Fruit fly (Drosophila melanogaster): ENCODE results near the gene CG15892.
A peak's percentile ranks its signal among the peaks of the same experiment; 100 is the strongest.

The CG15892 gene

DNA sequence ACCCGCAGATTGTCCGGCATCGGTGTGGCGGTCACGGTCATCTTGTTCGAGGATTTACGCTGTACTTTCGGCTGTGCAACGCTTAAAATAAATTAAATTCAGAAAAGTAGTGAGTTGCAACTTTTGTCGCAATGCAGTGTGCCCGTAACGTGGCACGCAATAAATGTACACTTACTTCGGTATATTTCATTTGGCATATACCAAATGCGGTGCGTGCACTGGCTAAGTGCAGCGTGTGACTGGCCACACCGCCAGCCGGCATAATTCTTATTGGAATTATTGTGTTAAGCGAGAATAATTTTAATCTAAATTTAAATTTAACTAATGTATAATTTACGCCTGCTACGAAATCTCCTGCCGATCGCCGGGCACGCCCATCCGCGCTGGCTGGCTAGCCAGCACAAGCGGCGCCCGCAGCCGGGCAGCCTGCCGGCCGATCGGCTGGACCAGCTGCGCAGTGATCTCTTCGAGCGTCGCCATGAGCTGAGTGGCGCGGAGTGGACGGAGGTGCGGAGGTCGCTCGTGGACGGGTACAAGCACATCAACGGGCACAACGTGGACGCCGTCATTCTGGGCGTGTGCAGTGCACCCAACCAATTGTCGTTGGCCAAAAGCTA lies 3.0 kb downstream of the CG15892 start, which contains the start of the genes Rpt4 and mldr:
TSS of gene Rpt4 (minus strand) at position 163 of the 617 bp plus-strand sequence.
TSS of gene mldr (plus strand) at position 221 of the 617 bp plus-strand sequence.
- TF ChIP-seq CG7368 (GFP tag; optimal IDR thresholded peaks at IDR 0.05) (no peak), Sox14 (GFP tag; optimal IDR thresholded peaks at IDR 0.05) (peak; percentile 5), Hr38 (GFP tag; optimal IDR thresholded peaks at IDR 0.05) (no peak), CG6792 (GFP tag; optimal IDR thresholded peaks at IDR 0.05) (no peak), CG32006 (GFP tag; optimal IDR thresholded peaks at IDR 0.05) (no peak), CG6276 (GFP tag; optimal IDR thresholded peaks at IDR 0.05) (no peak), acj6 (GFP tag; optimal IDR thresholded peaks at IDR 0.05) (no peak), dsx (GFP tag; optimal IDR thresholded peaks at IDR 0.05; ENCODE audit: poor library complexity, severe bottlenecking) (peak; percentile 56), CG6854 (GFP tag; optimal IDR thresholded peaks at IDR 0.05) (no peak), CG6808 (GFP tag; optimal IDR thresholded peaks at IDR 0.05) (no peak), Blimp-1 (GFP tag; optimal IDR thresholded peaks at IDR 0.05) (no peak), CG6163 (GFP tag; IDR thresholded peaks at IDR 0.05) (no peak)

DNA sequence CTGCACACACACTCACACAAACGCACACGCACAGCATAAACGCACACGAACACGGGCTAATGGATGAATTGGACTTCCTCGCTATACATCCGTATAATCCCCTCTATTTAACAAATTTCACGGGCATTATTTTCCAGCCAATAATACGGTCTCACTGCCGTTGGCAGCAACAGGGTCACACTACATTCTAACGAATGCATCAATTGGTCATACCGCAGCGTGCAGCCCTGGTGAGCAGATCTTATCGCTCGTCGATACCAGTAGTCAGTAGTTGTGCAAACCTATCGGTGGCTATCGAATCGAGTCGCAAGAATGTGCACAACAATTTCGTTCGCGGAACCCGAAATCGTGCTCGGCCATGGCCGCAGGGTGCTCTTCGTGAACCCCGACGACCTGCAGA lies 6.3 kb downstream of the CG15892 start, which contains the start of the genes Top3beta and wuho:
TSS of gene Top3beta (minus strand) at position 149 of the 400 bp plus-strand sequence.
TSS of gene wuho (plus strand) at position 259 of the 400 bp plus-strand sequence.
- TF ChIP-seq CG34406 (GFP tag; optimal IDR thresholded peaks at IDR 0.05) (no peak), CG3032 (tag; optimal IDR thresholded peaks at IDR 0.05) (no peak), CG1621 (tag; optimal IDR thresholded peaks at IDR 0.05) (peak; percentile 98), CG11902 (GFP tag; optimal IDR thresholded peaks at IDR 0.05) (no peak), CG6276 (GFP tag; optimal IDR thresholded peaks at IDR 0.05) (no peak), fd85E (GFP tag; optimal IDR thresholded peaks at IDR 0.05) (no peak), lz (GFP tag; optimal IDR thresholded peaks at IDR 0.05) (peak; percentile 32), Gug (GFP tag; IDR thresholded peaks at IDR 0.05) (no peak), CG6163 (GFP tag; IDR thresholded peaks at IDR 0.05) (0 out of 3 replicates have a peak, but pooled peaks have one; percentile 29), salr (GFP tag; optimal IDR thresholded peaks at IDR 0.05) (no peak), esn (GFP tag; optimal IDR thresholded peaks at IDR 0.05) (peak; percentile 48), cyc (GFP tag; optimal IDR thresholded peaks at IDR 0.05) (peak; percentile 28), CG8319 (GFP tag; optimal IDR thresholded peaks at IDR 0.05) (no peak), CG15336 (GFP tag; IDR thresholded peaks at IDR 0.05) (no peak; the same call in 1 of the 2 replicates), ss (GFP tag; optimal IDR thresholded peaks at IDR 0.05) (no peak), fd59A (GFP tag; optimal IDR thresholded peaks at IDR 0.05) (no peak), CG31627 (GFP tag; optimal IDR thresholded peaks at IDR 0.05) (peak; percentile 7), dsx (GFP tag; optimal IDR thresholded peaks at IDR 0.05; ENCODE audit: poor library complexity, severe bottlenecking) (peak; percentile 49), CG10631 (GFP tag; optimal IDR thresholded peaks at IDR 0.05) (no peak), Sox14 (GFP tag; optimal IDR thresholded peaks at IDR 0.05) (peak; percentile 24), Eip78C (GFP tag) (peak; percentile 7), Sox15 (GFP tag; optimal IDR thresholded peaks at IDR 0.05) (no peak), dac (GFP tag; optimal IDR thresholded peaks at IDR 0.05) (no peak), Blimp-1 (GFP tag; optimal IDR thresholded peaks at IDR 0.05) (no peak)

DNA sequence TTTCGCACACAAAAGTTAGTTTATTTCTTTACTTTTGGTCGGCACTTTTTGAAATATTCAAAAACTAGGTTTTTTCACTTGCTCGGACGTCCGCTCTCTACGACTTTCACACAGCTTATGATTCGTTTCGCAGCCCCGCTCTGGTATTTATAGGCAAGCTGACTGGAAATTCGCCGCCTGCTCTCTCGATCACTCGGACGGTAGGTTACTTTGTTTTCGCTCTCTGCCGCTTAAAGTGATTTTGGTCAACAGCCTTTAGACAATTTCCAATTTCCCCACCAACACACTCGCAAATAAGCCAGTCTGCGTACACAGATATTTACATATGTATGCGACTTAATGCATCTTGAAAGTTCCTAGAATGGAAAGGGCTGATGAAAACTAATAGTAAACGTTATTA lies 10.7 kb downstream of the CG15892 start, which contains the start of gene CG11700:
TSS of gene CG11700 (minus strand) at position 106 of the 400 bp plus-strand sequence.
- TF ChIP-seq dsx (GFP tag; optimal IDR thresholded peaks at IDR 0.05; ENCODE audit: poor library complexity, severe bottlenecking), result peak; percentile 78
- TF ChIP-seq fkh (GFP tag; optimal IDR thresholded peaks at IDR 0.05), result no peak
- TF ChIP-seq CG9139 (GFP tag; optimal IDR thresholded peaks at IDR 0.05), result no peak
- no peak for TF ChIP-seq spab (GFP tag; optimal IDR thresholded peaks at IDR 0.05)
- peak; percentile 59 for TF ChIP-seq Eip78C (GFP tag)
- TF ChIP-seq CG6792 (GFP tag; optimal IDR thresholded peaks at IDR 0.05), result no peak
- peak; percentile 14 for TF ChIP-seq CG6854 (GFP tag; optimal IDR thresholded peaks at IDR 0.05)
- no peak for TF ChIP-seq CG6163 (GFP tag; IDR thresholded peaks at IDR 0.05)
